Fruit fly (Drosophila melanogaster) whole organism, embryonic: ENCODE data around the gene Or83a.

Source experiments
- Bgb ChIP-seq: fragments of 200-800 bp; sonication (Bioruptor generic); IDR thresholded peaks from 2 replicates; pipeline ENCODE4 v1.3.6; 2022; ENCODE audit warnings: missing biosample characterization, missing genetic modification characterization; ENCODE audit not compliant: partially characterized antibody
- CG12219 ChIP-seq: fragments of 200-800 bp; sonication (Bioruptor generic); optimal IDR thresholded peaks from 3 replicates; lab custom pipeline; 2018; ENCODE audit warnings: missing biosample characterization, mild to moderate bottlenecking, missing genetic modification characterization
- HmgD ChIP-seq: fragments of 200-800 bp; sonication (Bioruptor generic); optimal IDR thresholded peaks from 3 replicates; lab custom pipeline; 2016; ENCODE audit warnings: missing biosample characterization, missing genetic modification characterization
- bbx ChIP-seq: fragments of 200-800 bp; sonication (Bioruptor generic); IDR thresholded peaks from 2 replicates; pipeline ENCODE4 v1.3.6; 2022; ENCODE audit warnings: missing biosample characterization, missing genetic modification characterization; ENCODE audit not compliant: partially characterized antibody
- jumu ChIP-seq: fragments of 200-800 bp; sonication (Bioruptor generic); optimal IDR thresholded peaks from 3 replicates; lab custom pipeline; 2016; ENCODE audit warnings: missing biosample characterization, missing genetic modification characterization
- prd ChIP-seq, 3 experiments: fragments of >200 bp in 2 of 3; fragments of 200-800 bp in 1 of 3; sonication (Bioruptor generic) in 1 of 3; optimal IDR thresholded peaks in 2 of 3; IDR thresholded peaks in 1 of 3; 2 replicates in 2 of 3; 3 replicates in 1 of 3; pipeline versions ENCODE4 v1.3.6 to Lab custom; 2017 to 2022; ENCODE audit warnings: missing biosample characterization in 1 of 3, missing genetic modification characterization in 1 of 3

dm6 chr3R:5389435-5389834, 9.6 kb downstream of the Or83a start:
- TF ChIP-seq HmgD (GFP tag; lab: Kevin White, UChicago) (no peak), jumu (no peak), bbx (no peak), Bgb (GFP tag; lab: Robert Waterston, UW) (no peak), CG12219 (GFP tag; lab: Kevin White, UChicago) (no peak), prd (optimal IDR thresholded peaks at IDR 0.05; lab: Kevin White, UChicago) (no peak), prd (GFP tag; IDR thresholded peaks at IDR 0.05; lab: Robert Waterston, UW) (no peak)
